Worm (Caenorhabditis elegans): ENCODE data around the gene C34E11.2.

The C34E11.2 gene

DNA sequence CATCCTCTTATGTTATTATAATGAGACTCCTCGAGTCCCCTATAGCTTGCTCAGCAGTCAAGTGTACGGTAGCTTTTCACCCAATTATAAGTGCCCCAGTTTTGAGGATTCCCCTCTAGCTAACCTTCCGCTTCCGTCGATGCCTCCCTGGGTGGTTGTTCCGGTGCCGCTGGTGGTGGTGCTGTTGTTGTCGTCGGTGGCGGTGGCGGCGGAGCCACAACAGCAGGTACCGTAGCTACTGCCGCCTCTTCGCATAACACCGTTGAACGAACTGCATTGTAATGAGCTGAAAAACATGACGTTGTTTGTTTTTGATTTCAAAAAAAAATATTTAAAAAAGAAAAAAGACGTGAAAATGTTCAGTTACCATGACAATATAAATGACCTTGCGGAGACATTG, 48.1 kb downstream of the C34E11.2 start:
- TF ChIP-seq ztf-4 (tag; optimal IDR thresholded peaks at IDR 0.05) (no peak), nhr-23 (tag; optimal IDR thresholded peaks at IDR 0.05) (no peak), nhr-77 (tag; optimal IDR thresholded peaks at IDR 0.05) (no peak), egl-27 (tag; optimal IDR thresholded peaks at IDR 0.05) (no peak), nhr-21 (tag; optimal IDR thresholded peaks at IDR 0.05) (no peak), nhr-10 (tag; optimal IDR thresholded peaks at IDR 0.05) (no peak), Y55F3AM.14 (GFP tag; optimal IDR thresholded peaks at IDR 0.05) (no peak)

- TF ChIP-seq blmp-1 (tag; optimal IDR thresholded peaks at IDR 0.05; ENCODE audit: insufficient read depth) (no peak), elt-3 (tag; optimal IDR thresholded peaks at IDR 0.05) (no peak), elt-1 (tag; optimal IDR thresholded peaks at IDR 0.05) (no peak), R02D3.7 (tag; optimal IDR thresholded peaks at IDR 0.05) (no peak), aly-2 (tag; optimal IDR thresholded peaks at IDR 0.05) (no peak), unc-39 (tag; optimal IDR thresholded peaks at IDR 0.05) (no peak), nhr-129 (tag; optimal IDR thresholded peaks at IDR 0.05) (no peak), sem-4 (tag; optimal IDR thresholded peaks at IDR 0.05) (no peak)
These were observed 48.7 kb downstream of the C34E11.2 start for ce11 chrX:11765860-11766259.

- no peak for TF ChIP-seq R02D3.7 (tag; optimal IDR thresholded peaks at IDR 0.05)
- no peak for TF ChIP-seq crh-2 (tag; optimal IDR thresholded peaks at IDR 0.05)
- TF ChIP-seq lin-13 (GFP tag; optimal IDR thresholded peaks at IDR 0.05), result no peak
- no peak for TF ChIP-seq aly-2 (tag; optimal IDR thresholded peaks at IDR 0.05)
- no peak for TF ChIP-seq nhr-6 (tag; optimal IDR thresholded peaks at IDR 0.05)
- TF ChIP-seq ztf-1 (GFP tag; conservative IDR thresholded peaks at IDR 0.05), result no peak
- TF ChIP-seq gmeb-1 (tag; optimal IDR thresholded peaks at IDR 0.05), result no peak
- no peak for TF ChIP-seq blmp-1 (tag; optimal IDR thresholded peaks at IDR 0.05; ENCODE audit: insufficient read depth)
- no peak for TF ChIP-seq skn-1 (tag; optimal IDR thresholded peaks at IDR 0.05)
- no peak for TF ChIP-seq mbf-1 (tag; optimal IDR thresholded peaks at IDR 0.05)
- no peak for TF ChIP-seq ceh-82 (tag; optimal IDR thresholded peaks at IDR 0.05)
- no peak for TF ChIP-seq nhr-21 (tag; optimal IDR thresholded peaks at IDR 0.05)
- no peak for TF ChIP-seq ZK546.5 (tag; optimal IDR thresholded peaks at IDR 0.05)
- no peak for TF ChIP-seq unc-39 (tag; optimal IDR thresholded peaks at IDR 0.05)
These were observed 55.7 kb downstream of the C34E11.2 start, which contains the start of gene lact-7 for ce11 chrX:11758809-11759208. lact-7 (plus strand) TSS chrX:11759109.

- TF ChIP-seq ztf-4 (tag; optimal IDR thresholded peaks at IDR 0.05) (peak; percentile 29), unc-55 (GFP tag; optimal IDR thresholded peaks at IDR 0.05) (peak; percentile 91), nhr-25 (tag; optimal IDR thresholded peaks at IDR 0.05) (no peak), nhr-10 (tag; optimal IDR thresholded peaks at IDR 0.05) (no peak), nhr-23 (tag; optimal IDR thresholded peaks at IDR 0.05) (no peak), elt-3 (tag; optimal IDR thresholded peaks at IDR 0.05) (no peak), sma-9 (GFP tag; optimal IDR thresholded peaks at IDR 0.05) (peak; percentile 87), sma-9 (tag; optimal IDR thresholded peaks at IDR 0.05) (no peak), nhr-6 (tag; optimal IDR thresholded peaks at IDR 0.05) (peak; percentile 56), ceh-82 (tag; optimal IDR thresholded peaks at IDR 0.05) (no peak), mbf-1 (tag; optimal IDR thresholded peaks at IDR 0.05) (no peak), lin-11 (tag; optimal IDR thresholded peaks at IDR 0.05) (peak; percentile 50), nhr-237 (tag; optimal IDR thresholded peaks at IDR 0.05) (no peak), sem-4 (tag; optimal IDR thresholded peaks at IDR 0.05) (peak; percentile 15), snpc-4 (tag; optimal IDR thresholded peaks at IDR 0.05) (peak; percentile 15), mab-5 (tag; optimal IDR thresholded peaks at IDR 0.05) (peak; percentile 11), nhr-21 (tag; optimal IDR thresholded peaks at IDR 0.05) (peak; percentile 35), elt-1 (tag; optimal IDR thresholded peaks at IDR 0.05) (no peak), mdl-1 (tag; optimal IDR thresholded peaks at IDR 0.05) (peak in 1 of 2 experiments; percentile 58), egl-27 (tag; optimal IDR thresholded peaks at IDR 0.05) (peak; percentile 55), skn-1 (tag; optimal IDR thresholded peaks at IDR 0.05) (peak; percentile 18), aly-2 (tag; optimal IDR thresholded peaks at IDR 0.05) (no peak), peb-1 (tag; optimal IDR thresholded peaks at IDR 0.05) (no peak), alr-1 (tag; optimal IDR thresholded peaks at IDR 0.05) (no peak), F13H6.1 (tag; optimal IDR thresholded peaks at IDR 0.05) (peak; percentile 64), lin-13 (GFP tag; optimal IDR thresholded peaks at IDR 0.05) (peak; percentile 75), unc-62 (GFP tag; optimal IDR thresholded peaks at IDR 0.05) (no peak), ceh-16 (tag; optimal IDR thresholded peaks at IDR 0.05) (no peak), fos-1 (tag; optimal IDR thresholded peaks at IDR 0.05) (peak; percentile 68), unc-39 (tag; optimal IDR thresholded peaks at IDR 0.05) (no peak), crh-2 (tag; optimal IDR thresholded peaks at IDR 0.05) (peak; percentile 65), zag-1 (tag; optimal IDR thresholded peaks at IDR 0.05) (peak; percentile 60), dmd-4 (tag; optimal IDR thresholded peaks at IDR 0.05) (no peak), R02D3.7 (tag; optimal IDR thresholded peaks at IDR 0.05) (no peak), lin-39 (tag; optimal IDR thresholded peaks at IDR 0.05) (no peak), ztf-1 (GFP tag; conservative IDR thresholded peaks at IDR 0.05) (no peak), lsy-2 (tag; optimal IDR thresholded peaks at IDR 0.05) (no peak), ztf-11 (tag; optimal IDR thresholded peaks at IDR 0.05) (no peak), ZK546.5 (tag; optimal IDR thresholded peaks at IDR 0.05) (no peak), nhr-77 (tag; optimal IDR thresholded peaks at IDR 0.05) (no peak), blmp-1 (tag; optimal IDR thresholded peaks at IDR 0.05; ENCODE audit: insufficient read depth) (no peak), ama-1 (optimal IDR thresholded peaks at IDR 0.05) (no peak)
These were observed 56.9 kb downstream of the C34E11.2 start for ce11 chrX:11757666-11758065.

All from whole organism, L2 larva.